Fruit fly (Drosophila melanogaster) whole organism, embryonic: ENCODE results near the gene HERC2.

ENCODE experiments used
- C15 ChIP-seq: fragments of 200-800 bp; sonication (Bioruptor generic); IDR thresholded peaks from 3 replicates; pipeline ENCODE4 v1.3.6; 2022; ENCODE audit warnings: missing biosample characterization, missing genetic modification characterization
- CG12155 ChIP-seq: fragments of 200-800 bp; sonication (Bioruptor generic); optimal IDR thresholded peaks from 3 replicates; lab custom pipeline; 2016; ENCODE audit warnings: missing biosample characterization, missing genetic modification characterization
- CG1233 ChIP-seq: fragments of 200-800 bp; sonication (Bioruptor generic); optimal IDR thresholded peaks from 4 replicates; lab custom pipeline; 2018; ENCODE audit warnings: missing biosample characterization, mild to moderate bottlenecking, missing genetic modification characterization
- CG12942 ChIP-seq: fragments of 200-800 bp; sonication (Bioruptor generic); optimal IDR thresholded peaks from 3 replicates; lab custom pipeline; 2016; ENCODE audit warnings: missing biosample characterization, missing genetic modification characterization
- CG13894 ChIP-seq: fragments of 200-800 bp; sonication (Bioruptor generic); optimal IDR thresholded peaks from 3 replicates; lab custom pipeline; 2018; ENCODE audit warnings: missing biosample characterization, mild to moderate bottlenecking, missing genetic modification characterization, moderate library complexity
- CG14965 ChIP-seq: fragments of 200-800 bp; sonication (Bioruptor generic); optimal IDR thresholded peaks from 2 replicates; lab custom pipeline; 2016; ENCODE audit warnings: missing biosample characterization, missing genetic modification characterization, borderline replicate concordance
- CG15514 ChIP-seq: fragments of 200-800 bp; sonication (Bioruptor generic); optimal IDR thresholded peaks from 3 replicates; lab custom pipeline; 2017; ENCODE audit warnings: missing biosample characterization, missing genetic modification characterization, mild to moderate bottlenecking, moderate library complexity, missing genetic modification reagents
- CG1602 ChIP-seq: fragments of 200-800 bp; sonication (Bioruptor generic); optimal IDR thresholded peaks from 3 replicates; lab custom pipeline; 2016; ENCODE audit warnings: missing biosample characterization, missing genetic modification characterization
- CG1647 ChIP-seq: fragments of 200-800 bp; sonication (Bioruptor generic); optimal IDR thresholded peaks from 3 replicates; lab custom pipeline; 2016; ENCODE audit warnings: missing biosample characterization, missing genetic modification characterization
- CG17361 ChIP-seq: fragments of 200-800 bp; sonication (Bioruptor generic); IDR thresholded peaks from 3 replicates; pipeline ENCODE4 v1.3.6; 2022; ENCODE audit warnings: missing biosample characterization, missing genetic modification characterization
- CG31388 ChIP-seq: fragments of 200-800 bp; sonication (Bioruptor generic); optimal IDR thresholded peaks from 2 replicates; lab custom pipeline; 2016; ENCODE audit warnings: missing biosample characterization, missing genetic modification characterization
- CG32532 ChIP-seq: fragments of 200-800 bp; sonication (Bioruptor generic); IDR thresholded peaks from 2 replicates; pipeline ENCODE4 v1.3.6; 2022; ENCODE audit warnings: missing biosample characterization, missing genetic modification characterization
- CG3847 ChIP-seq: fragments of 200-800 bp; sonication (Bioruptor generic); IDR thresholded peaks from 2 replicates; pipeline ENCODE4 v1.3.6; 2022; ENCODE audit warnings: missing biosample characterization, missing genetic modification characterization
- CG4328 ChIP-seq: fragments of 200-800 bp; sonication (Bioruptor generic); optimal IDR thresholded peaks from 3 replicates; lab custom pipeline; 2017; ENCODE audit warnings: missing biosample characterization, missing genetic modification reagents, missing genetic modification characterization
- CG5245 ChIP-seq: fragments of 200-800 bp; sonication (Bioruptor generic); optimal IDR thresholded peaks from 3 replicates; lab custom pipeline; 2016; ENCODE audit warnings: missing biosample characterization, missing genetic modification characterization
- CG6175 ChIP-seq: fragments of 200-800 bp; sonication (Bioruptor generic); IDR thresholded peaks from 3 replicates; pipeline ENCODE4 v1.3.6; 2022; ENCODE audit warnings: missing biosample characterization, missing genetic modification characterization
- CG8359 ChIP-seq: fragments of 200-800 bp; sonication (Bioruptor generic); optimal IDR thresholded peaks from 2 replicates; lab custom pipeline; 2017; ENCODE audit warnings: missing biosample characterization, mild to moderate bottlenecking, missing genetic modification characterization, borderline replicate concordance
- CG9727 ChIP-seq: fragments of 200-800 bp; sonication (Bioruptor generic); optimal IDR thresholded peaks from 3 replicates; lab custom pipeline; 2017; ENCODE audit warnings: missing biosample characterization, mild to moderate bottlenecking, missing genetic modification characterization
- CkIIα-i1 ChIP-seq: fragments of 200-800 bp; sonication (Bioruptor generic); IDR thresholded peaks from 2 replicates; pipeline ENCODE4 v1.3.6; 2022; ENCODE audit warnings: missing biosample characterization, missing genetic modification characterization
- Deaf1 ChIP-seq: fragments of 200-800 bp; optimal IDR thresholded peaks from 3 replicates; lab custom pipeline; 2019; ENCODE audit warnings: missing biosample characterization, mild to moderate bottlenecking, missing genetic modification characterization, moderate library complexity
- Dp ChIP-seq: fragments of 200-800 bp; sonication (Bioruptor generic); optimal IDR thresholded peaks from 2 replicates; lab custom pipeline; 2018; ENCODE audit warnings: missing biosample characterization, mild to moderate bottlenecking, missing genetic modification characterization, moderate library complexity
- Dref ChIP-seq: fragments of 200-800 bp; sonication (Bioruptor generic); IDR thresholded peaks from 2 replicates; pipeline ENCODE4 v1.3.6; 2022; ENCODE audit warnings: missing biosample characterization, missing genetic modification characterization
- Eip74EF ChIP-seq, 2 experiments: fragments of 200-800 bp in 1 of 2; fragments of >200 bp in 1 of 2; sonication (Bioruptor generic) in 1 of 2; optimal IDR thresholded peaks; 2 replicates each; lab custom pipeline; 2017 to 2019; ENCODE audit warnings: missing biosample characterization in 2 of 2, missing genetic modification characterization in 2 of 2, mild to moderate bottlenecking in 1 of 2, moderate library complexity in 1 of 2
- Ets97D ChIP-seq: fragments of 200-800 bp; sonication (Bioruptor generic); optimal IDR thresholded peaks from 3 replicates; lab custom pipeline; 2016; ENCODE audit warnings: missing biosample characterization, missing genetic modification characterization
- Fer2 ChIP-seq: fragments of 200-800 bp; sonication (Bioruptor generic); optimal IDR thresholded peaks from 2 replicates; lab custom pipeline; 2018; ENCODE audit warnings: missing biosample characterization, mild to moderate bottlenecking, missing genetic modification characterization, moderate library complexity
- HHEX ChIP-seq: fragments of 200-800 bp; sonication (Bioruptor generic); optimal IDR thresholded peaks from 3 replicates; lab custom pipeline; 2017; ENCODE audit warnings: missing biosample characterization, mild to moderate bottlenecking, missing genetic modification characterization, missing genetic modification reagents
- Hand ChIP-seq: fragments of 200-800 bp; sonication (Bioruptor generic); optimal IDR thresholded peaks from 2 replicates; lab custom pipeline; 2017; ENCODE audit warnings: mild to moderate bottlenecking, missing biosample characterization, missing genetic modification reagents, missing genetic modification characterization
- Mrtf ChIP-seq: fragments of 200-800 bp; sonication (Bioruptor generic); IDR thresholded peaks from 3 replicates; pipeline ENCODE4 v1.3.6; 2022; ENCODE audit warnings: missing biosample characterization, missing genetic modification characterization
- PHDP ChIP-seq: fragments of 200-800 bp; sonication (Bioruptor generic); optimal IDR thresholded peaks from 3 replicates; lab custom pipeline; 2018; ENCODE audit warnings: missing biosample characterization, mild to moderate bottlenecking, missing genetic modification characterization, moderate library complexity
- Ravus ChIP-seq: fragments of 200-800 bp; sonication (Bioruptor generic); IDR thresholded peaks from 2 replicates; pipeline ENCODE4 v1.3.6; 2022; ENCODE audit warnings: missing biosample characterization, missing genetic modification characterization
- Usf ChIP-seq: fragments of 200-800 bp; sonication (Bioruptor generic); optimal IDR thresholded peaks from 2 replicates; lab custom pipeline; 2017; ENCODE audit warnings: missing genotype, missing biosample characterization, missing genetic modification characterization
- dan ChIP-seq: fragments of 200-800 bp; sonication (Bioruptor generic); IDR thresholded peaks from 2 replicates; pipeline ENCODE4 v1.3.6; 2022; ENCODE audit warnings: missing biosample characterization, missing genetic modification characterization
- ftz-f1 ChIP-seq: fragments of 200-800 bp; sonication (Bioruptor generic); optimal IDR thresholded peaks from 2 replicates; lab custom pipeline; 2016; ENCODE audit warnings: missing biosample characterization, missing genetic modification characterization
- hth ChIP-seq: fragments of >200 bp; optimal IDR thresholded peaks from 2 replicates; lab custom pipeline; 2017; ENCODE audit warnings: inconsistent platforms
- insv ChIP-seq, 2 experiments: fragments of 200-800 bp; sonication (Bioruptor generic); optimal IDR thresholded peaks; 3 replicates each; lab custom pipeline; 2016 to 2018; ENCODE audit warnings: missing biosample characterization in 2 of 2, missing genetic modification characterization in 2 of 2
- lmd ChIP-seq: fragments of 200-800 bp; sonication (Bioruptor generic); IDR thresholded peaks from 2 replicates; pipeline ENCODE4 v1.3.6; 2022; ENCODE audit warnings: missing biosample characterization, missing genetic modification characterization
- maf-S ChIP-seq: fragments of 200-800 bp; sonication (Bioruptor generic); optimal IDR thresholded peaks from 2 replicates; lab custom pipeline; 2016; ENCODE audit warnings: missing biosample characterization, missing genetic modification characterization
- nom ChIP-seq: fragments of 200-800 bp; sonication (Bioruptor generic); optimal IDR thresholded peaks from 2 replicates; lab custom pipeline; 2017; ENCODE audit warnings: missing biosample characterization, missing genetic modification characterization, mild to moderate bottlenecking, moderate library complexity, missing genetic modification reagents
- odd ChIP-seq: fragments of 200-800 bp; sonication (Bioruptor generic); optimal IDR thresholded peaks from 2 replicates; lab custom pipeline; 2017; ENCODE audit warnings: missing biosample characterization, mild to moderate bottlenecking, missing genetic modification characterization
- pfk ChIP-seq: fragments of 200-800 bp; sonication (Bioruptor generic); optimal IDR thresholded peaks from 2 replicates; lab custom pipeline; 2018; ENCODE audit warnings: missing biosample characterization, mild to moderate bottlenecking, missing genetic modification characterization, moderate library complexity
- prd ChIP-seq, 3 experiments: fragments of >200 bp in 2 of 3; fragments of 200-800 bp in 1 of 3; sonication (Bioruptor generic) in 1 of 3; optimal IDR thresholded peaks in 2 of 3; IDR thresholded peaks in 1 of 3; 2 replicates in 2 of 3; 3 replicates in 1 of 3; pipeline versions ENCODE4 v1.3.6 to Lab custom; 2017 to 2022; ENCODE audit warnings: missing biosample characterization in 1 of 3, missing genetic modification characterization in 1 of 3
- repo ChIP-seq: fragments of 200-800 bp; sonication (Bioruptor generic); optimal IDR thresholded peaks from 2 replicates; lab custom pipeline; 2016; ENCODE audit warnings: missing biosample characterization, missing genetic modification characterization
- sens-2 ChIP-seq: fragments of 200-800 bp; sonication (Bioruptor generic); IDR thresholded peaks from 2 replicates; pipeline ENCODE4 v1.3.6; 2022; ENCODE audit warnings: missing biosample characterization, missing genetic modification characterization
- slou ChIP-seq: fragments of 200-800 bp; sonication (Bioruptor generic); optimal IDR thresholded peaks from 3 replicates; lab custom pipeline; 2016; ENCODE audit warnings: missing biosample characterization, missing genetic modification characterization
- tgo ChIP-seq: fragments of 200-800 bp; sonication (Bioruptor generic); IDR thresholded peaks from 3 replicates; pipeline ENCODE4 v1.3.6; 2022; ENCODE audit warnings: missing biosample characterization, missing genetic modification characterization
- tio ChIP-seq: fragments of 200-800 bp; sonication (Bioruptor generic); optimal IDR thresholded peaks from 2 replicates; lab custom pipeline; 2017; ENCODE audit warnings: missing biosample characterization, missing genetic modification characterization, inconsistent platforms
- wdn ChIP-seq: fragments of 200-800 bp; sonication (Bioruptor generic); IDR thresholded peaks from 2 replicates; pipeline ENCODE4 v1.3.6; 2022; ENCODE audit warnings: missing biosample characterization, missing genetic modification characterization
- z ChIP-seq: fragments of 200-800 bp; sonication (Bioruptor generic); IDR thresholded peaks from 3 replicates; pipeline ENCODE4 v1.3.6; 2022; ENCODE audit warnings: missing biosample characterization, missing genetic modification characterization
- zen2 ChIP-seq: fragments of 200-800 bp; sonication (Bioruptor generic); IDR thresholded peaks from 3 replicates; pipeline ENCODE4 v1.3.6; 2022; ENCODE audit warnings: missing biosample characterization, missing genetic modification characterization; ENCODE audit not compliant: partially characterized antibody

The HERC2 gene

DNA sequence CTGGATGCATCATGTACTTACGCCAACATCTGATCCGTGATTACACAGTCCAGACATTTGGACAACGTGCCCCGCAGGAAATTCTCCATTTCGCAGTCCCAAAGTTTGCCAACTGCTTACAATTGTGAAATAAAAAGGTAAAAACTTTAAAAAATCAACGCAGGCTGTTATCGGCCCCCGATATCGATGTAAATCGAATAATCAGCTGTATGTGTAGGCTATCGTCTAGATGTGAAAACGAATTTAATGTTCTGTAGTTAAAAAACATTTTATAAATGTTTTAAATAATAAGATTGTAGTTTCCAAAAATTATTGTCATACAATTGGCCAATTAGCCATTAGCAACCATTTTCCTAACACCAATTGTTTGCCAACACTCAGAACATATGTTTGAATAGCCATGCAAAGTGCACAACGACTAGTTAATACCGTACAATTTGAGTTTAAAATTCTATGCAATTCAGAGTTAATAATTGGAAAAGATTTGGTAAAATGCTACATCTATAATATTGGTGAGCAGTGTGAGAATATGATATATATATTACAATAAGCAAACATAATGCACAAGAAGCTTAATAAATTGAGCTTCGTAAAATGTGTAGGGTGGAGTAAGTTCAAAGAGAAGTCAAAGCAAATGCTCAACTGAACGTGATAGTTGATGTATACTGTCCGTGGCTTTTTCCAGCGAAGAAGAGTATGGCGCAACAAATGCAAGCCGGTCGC lies 35.4 kb downstream of the HERC2 start, which contains the start of the genes CG11710 and mal (continued):
- peak; percentile 52 for TF ChIP-seq CG1602 (GFP tag; lab: Kevin White, UChicago)
- TF ChIP-seq maf-S (GFP tag; lab: Kevin White, UChicago) = peak; percentile 48
- TF ChIP-seq CG1647 (GFP tag; lab: Kevin White, UChicago) = peak; percentile 70
- TF ChIP-seq CG12942 (GFP tag; lab: Kevin White, UChicago) = peak; percentile 32
- peak; percentile 71 for TF ChIP-seq nom (GFP tag; lab: Kevin White, UChicago)
- TF ChIP-seq PHDP (tag; lab: Kevin White, UChicago) = peak; percentile 74
- TF ChIP-seq z = no peak
- TF ChIP-seq CG12155 = peak; percentile 67
- TF ChIP-seq hth (lab: Kevin White, UChicago) = no peak
- TF ChIP-seq insv (GFP tag; optimal IDR thresholded peaks at IDR 0.05; lab: Kevin White, UChicago) = peak in 1 of 2 experiments; percentile 7
- TF ChIP-seq CG6175 (GFP tag; lab: Robert Waterston, UW) = no peak
- peak; percentile 63 for TF ChIP-seq Deaf1 (tag; lab: Kevin White, UChicago)
- no peak for TF ChIP-seq ftz-f1 (GFP tag; lab: Kevin White, UChicago)
- 0 out of 3 replicates have a peak, but pooled peaks have one; percentile 37 for TF ChIP-seq C15
- TF ChIP-seq wdn (GFP tag; lab: Robert Waterston, UW) = peak; percentile 52; the same call in 1 of the 2 replicates
- TF ChIP-seq tgo (GFP tag; lab: Robert Waterston, UW) = peak; percentile 77
- TF ChIP-seq Usf (GFP tag; lab: Kevin White, UChicago) = peak; percentile 41
- TF ChIP-seq repo = peak; percentile 72
- TF ChIP-seq lmd (GFP tag; lab: Robert Waterston, UW) = peak; percentile 86
- TF ChIP-seq Hand (GFP tag; lab: Kevin White, UChicago) = peak; percentile 18
- peak; percentile 58 for TF ChIP-seq CG8359 (GFP tag; lab: Kevin White, UChicago)
- peak; percentile 31 for TF ChIP-seq Ravus (GFP tag; lab: Robert Waterston, UW)
- no peak for TF ChIP-seq CkIIα-i1 (GFP tag; lab: Robert Waterston, UW)
- TF ChIP-seq dan = no peak
- TF ChIP-seq odd (GFP tag; lab: Kevin White, UChicago) = no peak
- no peak for TF ChIP-seq CG14965 (GFP tag; lab: Kevin White, UChicago)
- peak; percentile 14 for TF ChIP-seq pfk (GFP tag; lab: Kevin White, UChicago)
- TF ChIP-seq HHEX (GFP tag; lab: Kevin White, UChicago) = no peak
- TF ChIP-seq Dp = peak; percentile 12
- peak; percentile 78 for TF ChIP-seq CG32532 (GFP tag; lab: Robert Waterston, UW)
- peak; percentile 61 for TF ChIP-seq Dref
- TF ChIP-seq CG17361 = peak; percentile 93
- TF ChIP-seq CG15514 (GFP tag; lab: Kevin White, UChicago) = peak; percentile 54
- TF ChIP-seq CG4328 (GFP tag; lab: Kevin White, UChicago) = no peak
- TF ChIP-seq sens-2 = peak; percentile 71; the same call in 1 of the 2 replicates
- peak; percentile 52 for TF ChIP-seq CG31388 (GFP tag; lab: Kevin White, UChicago)
- peak; percentile 68 for TF ChIP-seq CG3847 (GFP tag; lab: Robert Waterston, UW)
- no peak for TF ChIP-seq prd (optimal IDR thresholded peaks at IDR 0.05; lab: Kevin White, UChicago)
- peak; percentile 81 for TF ChIP-seq prd (GFP tag; IDR thresholded peaks at IDR 0.05; lab: Robert Waterston, UW)
- peak; percentile 75 for TF ChIP-seq Fer2 (tag; lab: Kevin White, UChicago)
- no peak for TF ChIP-seq tio (GFP tag; lab: Kevin White, UChicago)
- peak; percentile 69 for TF ChIP-seq slou (GFP tag; lab: Kevin White, UChicago)
- TF ChIP-seq CG5245 (GFP tag; lab: Kevin White, UChicago) = peak; percentile 76
- no peak for TF ChIP-seq zen2 (GFP tag; lab: Robert Waterston, UW)
- peak; percentile 62 for TF ChIP-seq CG9727 (GFP tag; lab: Kevin White, UChicago)
- peak; percentile 83 for TF ChIP-seq CG13894 (tag; lab: Kevin White, UChicago)
- peak; percentile 81 for TF ChIP-seq CG1233 (GFP tag; lab: Kevin White, UChicago)
- TF ChIP-seq Ets97D (GFP tag; lab: Kevin White, UChicago) = peak; percentile 44
- peak; percentile 57; the same call in 1 of the 3 replicates for TF ChIP-seq Mrtf (GFP tag; lab: Robert Waterston, UW)
- no peak for TF ChIP-seq Eip74EF (GFP tag; optimal IDR thresholded peaks at IDR 0.05; lab: Kevin White, UChicago)
